Fruit fly (Drosophila melanogaster): Measurements from ENCODE around the gene CG3402.

DNA sequence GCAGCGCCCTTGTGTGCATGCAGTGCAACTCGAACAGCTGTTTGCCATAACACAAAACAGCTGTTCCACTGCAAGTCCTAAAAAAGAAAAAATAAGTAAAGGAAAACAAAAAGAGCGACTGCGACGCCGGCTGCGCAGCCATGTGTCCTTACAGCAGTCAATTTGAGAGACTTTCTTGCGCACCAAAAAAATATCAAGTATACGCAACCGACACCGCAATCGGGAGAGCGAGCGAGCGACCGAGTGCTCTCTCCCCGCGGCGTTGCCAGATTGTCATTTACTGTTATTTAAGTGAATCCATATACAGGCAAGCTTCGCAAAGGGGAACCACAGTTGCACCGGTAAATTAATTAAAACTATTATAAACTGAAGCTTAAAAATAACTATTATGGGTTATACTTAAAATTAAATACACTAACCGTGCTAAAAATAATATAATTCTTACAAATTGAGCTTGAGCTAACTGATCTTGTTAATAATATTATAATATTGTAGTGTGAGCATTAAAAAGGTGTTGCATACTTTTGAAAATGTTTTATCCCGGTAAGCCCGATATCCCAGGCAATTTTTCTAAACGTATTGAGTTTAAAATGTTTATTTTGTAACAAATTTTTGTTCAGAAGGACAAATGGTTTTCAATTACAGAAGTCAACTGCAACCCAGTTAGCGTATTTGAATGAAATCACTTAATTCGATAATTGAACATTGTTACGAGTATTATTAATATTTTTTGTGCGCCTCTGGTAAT lies 22.6 kb downstream of the CG3402 start:
- no peak for TF ChIP-seq pan (optimal IDR thresholded peaks at IDR 0.05)
- no peak for TF ChIP-seq CG8478 (optimal IDR thresholded peaks at IDR 0.05)
- TF ChIP-seq usp (GFP tag; optimal IDR thresholded peaks at IDR 0.05) = no peak
